Worm (Caenorhabditis elegans): ENCODE measurements around the gene dcar-1.
"Not testable (repeated sequence)": the region's sequence is repeated elsewhere in the genome, so short reads cannot be mapped to it uniquely, and the experiment has no call there.

DNA sequence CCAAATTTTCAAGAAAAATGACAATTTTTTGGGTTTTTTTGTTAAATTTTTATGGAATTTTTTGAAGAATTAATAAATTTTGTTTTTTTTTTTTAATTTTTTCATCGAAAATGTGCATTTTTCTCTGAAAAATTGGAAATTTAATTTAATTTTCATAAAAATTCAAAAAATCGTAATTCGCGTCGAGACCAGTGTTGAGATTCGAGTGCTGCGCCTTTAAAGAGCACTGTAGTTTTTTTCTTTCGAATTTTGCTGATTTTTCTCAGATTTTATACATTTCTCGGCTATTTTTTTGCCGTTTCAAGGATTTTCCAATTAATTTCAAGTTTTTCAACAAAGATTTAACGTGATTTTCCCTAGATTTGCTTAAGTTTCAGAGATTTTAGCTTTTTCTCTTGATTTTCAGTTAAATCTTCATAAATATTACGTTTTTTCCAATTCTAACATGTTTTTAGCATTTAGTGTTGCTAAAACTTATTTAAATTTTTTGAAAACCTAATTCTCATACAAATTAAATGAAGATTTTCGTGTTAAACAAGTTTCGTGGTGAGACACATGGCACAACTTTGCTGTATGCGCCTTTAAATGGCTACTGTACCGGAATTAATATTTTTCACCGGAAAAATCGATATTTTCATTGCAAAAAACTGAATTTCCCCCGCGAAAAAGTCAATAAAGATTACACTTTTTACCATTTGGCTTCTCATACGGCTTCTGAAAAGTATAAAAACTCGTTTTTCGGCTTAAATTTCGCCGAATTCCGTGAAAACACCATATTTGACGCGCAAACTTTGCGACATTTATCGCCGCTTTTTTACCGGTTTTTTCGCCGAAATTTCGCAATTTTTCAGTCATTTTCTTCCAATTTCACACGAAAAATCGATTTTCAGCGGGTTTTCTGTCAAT, 14.2 kb downstream of the dcar-1 start, which contains the start of gene usp-50:
- not testable (repeated sequence) for TF ChIP-seq cebp-1 (GFP tag; IDR thresholded peaks at IDR 0.05); lag-1 (GFP tag; IDR thresholded peaks at IDR 0.05); unc-62 (GFP tag; optimal IDR thresholded peaks at IDR 0.05); T07F8.4 (tag; optimal IDR thresholded peaks at IDR 0.05); ztf-18 (tag; optimal IDR thresholded peaks at IDR 0.05); ceh-91 (GFP tag; IDR thresholded peaks at IDR 0.05)
- peak; percentile 49 for TF ChIP-seq cebp-1 (tag; optimal IDR thresholded peaks at IDR 0.05)
